Fruit fly (Drosophila melanogaster) whole organism, embryonic: ENCODE measurements around the gene CHOp24.
A peak's percentile ranks its signal among the peaks of the same experiment; 100 is the strongest.

Experiments used
- Bdp1 ChIP-seq: fragments of 200-800 bp; sonication (Bioruptor generic); optimal IDR thresholded peaks from 3 replicates; lab custom pipeline; 2016; ENCODE audit warnings: missing biosample characterization, missing genetic modification characterization
- CG10431 ChIP-seq: fragments of 200-800 bp; sonication (Bioruptor generic); optimal IDR thresholded peaks from 3 replicates; lab custom pipeline; 2018; ENCODE audit warnings: missing biosample characterization, mild to moderate bottlenecking, missing genetic modification characterization
- CG10654 ChIP-seq: fragments of 200-800 bp; sonication (Bioruptor generic); optimal IDR thresholded peaks from 2 replicates; lab custom pipeline; 2016; ENCODE audit warnings: missing biosample characterization, missing genetic modification characterization
- CG11696 ChIP-seq: fragments of 200-800 bp; sonication (Bioruptor generic); IDR thresholded peaks from 2 replicates; pipeline ENCODE4 v1.3.6; 2022; ENCODE audit warnings: missing biosample characterization, missing genetic modification characterization
- CG12391 ChIP-seq: fragments of 200-800 bp; sonication (Bioruptor generic); optimal IDR thresholded peaks from 3 replicates; lab custom pipeline; 2018; ENCODE audit warnings: missing biosample characterization, mild to moderate bottlenecking, missing genetic modification characterization, moderate library complexity
- CG12769 ChIP-seq: fragments of 200-800 bp; sonication (Bioruptor generic); optimal IDR thresholded peaks from 2 replicates; lab custom pipeline; 2019; ENCODE audit warnings: missing biosample characterization, mild to moderate bottlenecking, missing genetic modification characterization, moderate library complexity
- CG12942 ChIP-seq: fragments of 200-800 bp; sonication (Bioruptor generic); optimal IDR thresholded peaks from 3 replicates; lab custom pipeline; 2016; ENCODE audit warnings: missing biosample characterization, missing genetic modification characterization
- CG15696 ChIP-seq: fragments of 200-800 bp; sonication (Bioruptor generic); optimal IDR thresholded peaks from 2 replicates; lab custom pipeline; 2019; ENCODE audit warnings: missing biosample characterization, mild to moderate bottlenecking, missing genetic modification characterization, moderate library complexity
- CG1647 ChIP-seq: fragments of 200-800 bp; sonication (Bioruptor generic); optimal IDR thresholded peaks from 3 replicates; lab custom pipeline; 2016; ENCODE audit warnings: missing biosample characterization, missing genetic modification characterization
- CG17186 ChIP-seq: fragments of 200-800 bp; sonication (Bioruptor generic); optimal IDR thresholded peaks from 3 replicates; lab custom pipeline; 2017; ENCODE audit warnings: missing biosample characterization, missing genetic modification reagents, missing genetic modification characterization
- CG18476 ChIP-seq: fragments of 200-800 bp; sonication (Bioruptor generic); optimal IDR thresholded peaks from 2 replicates; lab custom pipeline; 2016; ENCODE audit warnings: missing biosample characterization, mild to moderate bottlenecking, missing genetic modification characterization
- CG18599 ChIP-seq: fragments of 200-800 bp; sonication (Bioruptor generic); optimal IDR thresholded peaks from 3 replicates; lab custom pipeline; 2017; ENCODE audit warnings: missing biosample characterization, missing genetic modification characterization, mild to moderate bottlenecking, moderate library complexity, missing genetic modification reagents
- CG2129 ChIP-seq: fragments of 200-800 bp; sonication (Bioruptor generic); IDR thresholded peaks from 2 replicates; pipeline ENCODE4 v1.3.6; 2022; ENCODE audit warnings: missing biosample characterization, missing genetic modification characterization; ENCODE audit not compliant: partially characterized antibody
- CG2199 ChIP-seq: fragments of 200-800 bp; sonication (Bioruptor generic); IDR thresholded peaks from 3 replicates; pipeline ENCODE4 v1.3.6; 2022; ENCODE audit warnings: missing biosample characterization, missing genetic modification characterization
- CG31224 ChIP-seq: fragments of 200-800 bp; sonication (Bioruptor generic); IDR thresholded peaks from 2 replicates; pipeline ENCODE4 v1.3.6; 2022; ENCODE audit warnings: missing biosample characterization, missing genetic modification characterization
- CG3163 ChIP-seq: fragments of 200-800 bp; sonication (Bioruptor generic); optimal IDR thresholded peaks from 3 replicates; lab custom pipeline; 2016; ENCODE audit warnings: missing biosample characterization, missing genetic modification characterization
- CG32532 ChIP-seq: fragments of 200-800 bp; sonication (Bioruptor generic); IDR thresholded peaks from 2 replicates; pipeline ENCODE4 v1.3.6; 2022; ENCODE audit warnings: missing biosample characterization, missing genetic modification characterization
- CG3838 ChIP-seq: fragments of 200-800 bp; sonication (Bioruptor generic); optimal IDR thresholded peaks from 3 replicates; lab custom pipeline; 2016; ENCODE audit warnings: missing biosample characterization, missing genetic modification characterization
- CG4282 ChIP-seq: fragments of 200-800 bp; sonication (Bioruptor generic); optimal IDR thresholded peaks from 2 replicates; lab custom pipeline; 2016; ENCODE audit warnings: missing biosample characterization, missing genetic modification characterization
- CG4730 ChIP-seq: fragments of 200-800 bp; sonication (Bioruptor generic); IDR thresholded peaks from 2 replicates; pipeline ENCODE4 v1.3.6; 2022; ENCODE audit warnings: missing biosample characterization, missing genetic modification characterization
- CG6683 ChIP-seq: fragments of 200-800 bp; sonication (Bioruptor generic); optimal IDR thresholded peaks from 2 replicates; lab custom pipeline; 2017; ENCODE audit warnings: missing biosample characterization, mild to moderate bottlenecking, missing genetic modification characterization, missing genetic modification reagents
- CG7786 ChIP-seq: fragments of 200-800 bp; sonication (Bioruptor generic); optimal IDR thresholded peaks from 2 replicates; lab custom pipeline; 2016; ENCODE audit warnings: missing biosample characterization, missing genetic modification characterization
- CG8944 ChIP-seq: fragments of 200-800 bp; sonication (Bioruptor generic); optimal IDR thresholded peaks from 3 replicates; lab custom pipeline; 2016; ENCODE audit warnings: missing biosample characterization, missing genetic modification characterization
- Camta ChIP-seq: fragments of 200-800 bp; sonication (Bioruptor generic); optimal IDR thresholded peaks from 2 replicates; lab custom pipeline; 2016; ENCODE audit warnings: missing biosample characterization, missing genetic modification characterization
- Doc3 ChIP-seq: fragments of 200-800 bp; sonication (Bioruptor generic); IDR thresholded peaks from 3 replicates; pipeline ENCODE4 v1.3.6; 2022; ENCODE audit warnings: missing biosample characterization, missing genetic modification characterization; ENCODE audit not compliant: partially characterized antibody
- Ets65A ChIP-seq: fragments of 200-800 bp; sonication (Bioruptor generic); peaks from one replicate; lab custom pipeline; 2016; ENCODE audit warnings: missing biosample characterization, missing genetic modification characterization
- Hr51 ChIP-seq, 2 experiments: fragments of 200-800 bp; sonication (Bioruptor generic); optimal IDR thresholded peaks; 2 replicates in 1 of 2; 3 replicates in 1 of 2; lab custom pipeline; 2016 to 2018; ENCODE audit warnings: missing biosample characterization in 2 of 2, missing genetic modification characterization in 2 of 2, mild to moderate bottlenecking in 1 of 2, moderate library complexity in 1 of 2
- MESR4 ChIP-seq: fragments of 200-800 bp; sonication (Bioruptor generic); optimal IDR thresholded peaks from 2 replicates; lab custom pipeline; 2018; ENCODE audit warnings: missing biosample characterization, mild to moderate bottlenecking, missing genetic modification characterization, moderate library complexity
- Med ChIP-seq: fragments of 200-800 bp; sonication (Bioruptor generic); peaks from one replicate; lab custom pipeline; 2016; ENCODE audit warnings: missing biosample characterization, missing genetic modification characterization, mild to moderate bottlenecking, inconsistent platforms, moderate library complexity
- Ravus ChIP-seq: fragments of 200-800 bp; sonication (Bioruptor generic); IDR thresholded peaks from 2 replicates; pipeline ENCODE4 v1.3.6; 2022; ENCODE audit warnings: missing biosample characterization, missing genetic modification characterization
- Sin3A ChIP-seq: fragments of >200 bp; optimal IDR thresholded peaks from 2 replicates; lab custom pipeline; 2018
- Six4 ChIP-seq: fragments of 200-800 bp; sonication (Bioruptor generic); optimal IDR thresholded peaks from 2 replicates; lab custom pipeline; 2016; ENCODE audit warnings: missing biosample characterization, missing genetic modification characterization
- amos ChIP-seq: fragments of 200-800 bp; sonication (Bioruptor generic); IDR thresholded peaks from 2 replicates; pipeline ENCODE4 v1.3.6; 2022; ENCODE audit warnings: missing biosample characterization, missing genetic modification characterization; ENCODE audit not compliant: partially characterized antibody
- az2 ChIP-seq: fragments of 200-800 bp; sonication (Bioruptor generic); optimal IDR thresholded peaks from 3 replicates; lab custom pipeline; 2016; ENCODE audit warnings: missing biosample characterization, missing genetic modification characterization
- br ChIP-seq: fragments of >200 bp; optimal IDR thresholded peaks from 2 replicates; lab custom pipeline; 2017
- btn ChIP-seq: fragments of 200-800 bp; sonication (Bioruptor generic); optimal IDR thresholded peaks from 2 replicates; lab custom pipeline; 2016; ENCODE audit warnings: missing biosample characterization, missing genetic modification characterization
- caup ChIP-seq: fragments of 200-800 bp; sonication (Bioruptor generic); optimal IDR thresholded peaks from 3 replicates; lab custom pipeline; 2017; ENCODE audit warnings: missing biosample characterization, mild to moderate bottlenecking, missing genetic modification characterization, moderate library complexity; ENCODE audit not compliant: severe bottlenecking
- croc ChIP-seq: fragments of 200-800 bp; sonication (Bioruptor generic); conservative IDR thresholded peaks from 3 replicates; pipeline ENCODE4 v1.3.6; 2022; ENCODE audit warnings: missing biosample characterization, missing genetic modification characterization
- ftz-f1 ChIP-seq: fragments of 200-800 bp; sonication (Bioruptor generic); optimal IDR thresholded peaks from 2 replicates; lab custom pipeline; 2016; ENCODE audit warnings: missing biosample characterization, missing genetic modification characterization
- gfzf ChIP-seq: fragments of 200-800 bp; sonication (Bioruptor generic); optimal IDR thresholded peaks from 2 replicates; lab custom pipeline; 2016; ENCODE audit warnings: missing biosample characterization, mild to moderate bottlenecking, missing genetic modification characterization, moderate library complexity
- hbn ChIP-seq: fragments of 200-800 bp; sonication (Bioruptor generic); IDR thresholded peaks from 2 replicates; pipeline ENCODE4 v1.3.6; 2022; ENCODE audit warnings: missing biosample characterization, missing genetic modification characterization; ENCODE audit not compliant: partially characterized antibody
- kah ChIP-seq: fragments of 200-800 bp; sonication (Bioruptor generic); optimal IDR thresholded peaks from 2 replicates; lab custom pipeline; 2018; ENCODE audit warnings: missing biosample characterization, mild to moderate bottlenecking, missing genetic modification characterization
- luna ChIP-seq: fragments of 200-800 bp; sonication (Bioruptor generic); optimal IDR thresholded peaks from 2 replicates; lab custom pipeline; 2016; ENCODE audit warnings: missing biosample characterization, missing genetic modification characterization
- nerfin-1 ChIP-seq: fragments of 200-800 bp; sonication (Bioruptor generic); optimal IDR thresholded peaks from 3 replicates; lab custom pipeline; 2019; ENCODE audit warnings: missing biosample characterization, mild to moderate bottlenecking, missing genetic modification characterization, moderate library complexity
- peb ChIP-seq: fragments of 200-800 bp; sonication (Bioruptor generic); IDR thresholded peaks from 2 replicates; pipeline ENCODE4 v1.3.6; 2022; ENCODE audit warnings: missing biosample characterization, missing genetic modification characterization
- psq ChIP-seq: fragments of 200-800 bp; sonication (Bioruptor generic); optimal IDR thresholded peaks from 2 replicates; lab custom pipeline; 2017; ENCODE audit warnings: missing biosample characterization, missing genetic modification characterization
- ranshi ChIP-seq: fragments of 200-800 bp; sonication (Bioruptor generic); IDR thresholded peaks from 2 replicates; pipeline ENCODE4 v1.3.6; 2022; ENCODE audit warnings: missing biosample characterization, missing genetic modification characterization
- salm ChIP-seq: fragments of 200-800 bp; sonication (Bioruptor generic); optimal IDR thresholded peaks from 2 replicates; lab custom pipeline; 2018; ENCODE audit warnings: missing biosample characterization, mild to moderate bottlenecking, missing genetic modification characterization
- schlank ChIP-seq: fragments of 200-800 bp; sonication (Bioruptor generic); optimal IDR thresholded peaks from 2 replicates; lab custom pipeline; 2018; ENCODE audit warnings: missing biosample characterization, mild to moderate bottlenecking, missing genetic modification characterization
- unpg ChIP-seq: fragments of 200-800 bp; sonication (Bioruptor generic); optimal IDR thresholded peaks from 3 replicates; lab custom pipeline; 2018; ENCODE audit warnings: missing biosample characterization, mild to moderate bottlenecking, missing genetic modification characterization, moderate library complexity
- vfl ChIP-seq: fragments of 200-800 bp; sonication (Bioruptor generic); optimal IDR thresholded peaks from 2 replicates; lab custom pipeline; 2016; ENCODE audit warnings: missing biosample characterization, missing genetic modification characterization
- vnd ChIP-seq: fragments of 200-800 bp; sonication (Bioruptor generic); IDR thresholded peaks from 3 replicates; pipeline ENCODE4 v1.3.6; 2022; ENCODE audit warnings: missing biosample characterization, missing genetic modification characterization; ENCODE audit not compliant: partially characterized antibody

The CHOp24 gene

DNA sequence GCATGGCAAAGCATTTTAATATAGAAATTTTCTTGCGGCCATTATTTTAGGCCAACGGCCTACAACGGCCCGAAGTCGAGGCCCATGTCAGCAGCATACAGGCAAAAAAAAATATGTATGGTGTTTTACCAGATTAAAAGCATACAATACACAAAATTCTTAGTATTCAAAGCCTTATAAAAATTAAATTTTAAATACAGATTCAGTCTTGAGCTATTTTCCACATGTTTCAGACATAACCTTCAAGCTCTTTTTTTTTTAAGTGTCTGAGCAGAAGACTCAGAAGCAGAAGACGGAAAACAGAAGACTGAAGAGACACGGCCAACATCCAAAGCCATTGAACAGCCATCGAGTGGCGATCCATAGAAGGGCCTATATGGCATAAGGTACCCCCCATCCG is 41.1 kb downstream of the CHOp24 start (continued):
- TF ChIP-seq Hr51 (GFP tag; optimal IDR thresholded peaks at IDR 0.05; lab: Kevin White, UChicago) (peak in 1 of 2 experiments; percentile 6), vfl (GFP tag; lab: Kevin White, UChicago) (no peak), CG12391 (tag; lab: Kevin White, UChicago) (peak; percentile 58), Camta (GFP tag; lab: Kevin White, UChicago) (peak; percentile 9), br (no peak), hbn (GFP tag; lab: Robert Waterston, UW) (no peak), CG4282 (GFP tag; lab: Kevin White, UChicago) (no peak), CG32532 (no peak), Med (peak; percentile 46), Ets65A (GFP tag; lab: Kevin White, UChicago) (no peak), Doc3 (GFP tag; lab: Robert Waterston, UW) (no peak), CG7786 (GFP tag; lab: Kevin White, UChicago) (peak; percentile 16), CG18599 (GFP tag; lab: Kevin White, UChicago) (peak; percentile 20), nerfin-1 (peak; percentile 13), CG10654 (peak; percentile 11), salm (tag; lab: Kevin White, UChicago) (no peak), CG31224 (no peak), amos (no peak), vnd (no peak), gfzf (no peak), btn (GFP tag; lab: Kevin White, UChicago) (no peak), CG4730 (GFP tag; lab: Robert Waterston, UW) (peak; percentile 40; the same call in 1 of the 2 replicates), CG12942 (GFP tag; lab: Kevin White, UChicago) (no peak), CG10431 (GFP tag; lab: Kevin White, UChicago) (no peak), CG17186 (GFP tag; lab: Kevin White, UChicago) (no peak), unpg (GFP tag; lab: Kevin White, UChicago) (peak; percentile 54), CG6683 (GFP tag; lab: Kevin White, UChicago) (no peak), ftz-f1 (GFP tag; lab: Kevin White, UChicago) (no peak), CG3163 (no peak), croc (GFP tag; lab: Robert Waterston, UW) (peak; percentile 34; the same call in 1 of the 3 replicates), kah (no peak), schlank (no peak), ranshi (GFP tag; lab: Robert Waterston, UW) (peak; percentile 34; the same call in 1 of the 2 replicates), caup (GFP tag; lab: Kevin White, UChicago) (no peak), CG15696 (tag; lab: Kevin White, UChicago) (peak; percentile 34), CG8944 (GFP tag; lab: Kevin White, UChicago) (no peak), CG2129 (GFP tag; lab: Robert Waterston, UW) (no peak), CG11696 (no peak), CG18476 (peak; percentile 7), CG2199 (GFP tag; lab: Robert Waterston, UW) (no peak), Six4 (GFP tag; lab: Kevin White, UChicago) (no peak), az2 (peak; percentile 35), Sin3A (lab: Kevin White, UChicago) (no peak), Bdp1 (GFP tag; lab: Kevin White, UChicago) (no peak), CG12769 (tag; lab: Kevin White, UChicago) (no peak), MESR4 (no peak), psq (GFP tag; lab: Kevin White, UChicago) (no peak), peb (GFP tag; lab: Robert Waterston, UW) (0 out of 2 replicates have a peak, but pooled peaks have one; percentile 13), Ravus (no peak), luna (GFP tag; lab: Kevin White, UChicago) (no peak), CG3838 (GFP tag; lab: Kevin White, UChicago) (no peak), CG1647 (GFP tag; lab: Kevin White, UChicago) (no peak)
